Worm (Caenorhabditis elegans): Measurements from ENCODE around the gene nlp-61.

The nlp-61 gene

DNA sequence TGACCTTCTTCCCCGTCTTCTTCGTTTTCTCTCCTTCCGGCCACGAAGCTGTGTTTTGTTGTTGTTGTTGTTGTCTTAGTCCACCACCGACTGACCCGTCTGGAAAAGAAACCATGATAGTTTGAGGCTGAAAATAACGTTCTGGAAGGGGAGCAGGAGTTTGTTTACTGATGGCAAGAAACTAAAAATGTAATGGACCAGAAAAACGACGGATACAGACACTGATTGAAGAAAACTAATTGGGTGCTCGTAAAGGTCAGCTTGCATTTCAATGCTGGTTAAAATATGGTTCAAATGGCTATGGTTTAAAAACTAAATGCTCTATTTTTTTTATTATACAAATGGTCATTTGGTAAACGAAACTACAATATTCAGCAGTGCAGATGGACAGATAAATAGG, 17.9 kb downstream of the nlp-61 start, which contains the start of gene F26A10.2:
F26A10.2 (minus strand) TSS at position 101 of the 400 bp plus-strand sequence.
- TF ChIP-seq ceh-13 (GFP tag; optimal IDR thresholded peaks at IDR 0.05) (no peak), flt-1 (GFP tag; IDR thresholded peaks at IDR 0.05) (no peak), hnd-1 (tag; optimal IDR thresholded peaks at IDR 0.05) (no peak), tbx-37 (GFP tag; conservative IDR thresholded peaks at IDR 0.05) (no peak), ceh-36 (tag; optimal IDR thresholded peaks at IDR 0.05) (no peak), sea-1 (GFP tag; conservative IDR thresholded peaks at IDR 0.05) (no peak), F13C5.2 (tag; optimal IDR thresholded peaks at IDR 0.05) (no peak), ets-7 (tag; optimal IDR thresholded peaks at IDR 0.05) (no peak), ama-1 (optimal IDR thresholded peaks at IDR 0.05) (no peak), aly-1 (tag; optimal IDR thresholded peaks at IDR 0.05) (no peak), pes-1 (GFP tag; IDR thresholded peaks at IDR 0.05) (no peak), hmg-4 (GFP tag; optimal IDR thresholded peaks at IDR 0.05) (no peak), tbx-11 (GFP tag; IDR thresholded peaks at IDR 0.05) (no peak), tra-4 (tag; optimal IDR thresholded peaks at IDR 0.05) (no peak), hmbx-1 (tag; optimal IDR thresholded peaks at IDR 0.05) (no peak)

DNA sequence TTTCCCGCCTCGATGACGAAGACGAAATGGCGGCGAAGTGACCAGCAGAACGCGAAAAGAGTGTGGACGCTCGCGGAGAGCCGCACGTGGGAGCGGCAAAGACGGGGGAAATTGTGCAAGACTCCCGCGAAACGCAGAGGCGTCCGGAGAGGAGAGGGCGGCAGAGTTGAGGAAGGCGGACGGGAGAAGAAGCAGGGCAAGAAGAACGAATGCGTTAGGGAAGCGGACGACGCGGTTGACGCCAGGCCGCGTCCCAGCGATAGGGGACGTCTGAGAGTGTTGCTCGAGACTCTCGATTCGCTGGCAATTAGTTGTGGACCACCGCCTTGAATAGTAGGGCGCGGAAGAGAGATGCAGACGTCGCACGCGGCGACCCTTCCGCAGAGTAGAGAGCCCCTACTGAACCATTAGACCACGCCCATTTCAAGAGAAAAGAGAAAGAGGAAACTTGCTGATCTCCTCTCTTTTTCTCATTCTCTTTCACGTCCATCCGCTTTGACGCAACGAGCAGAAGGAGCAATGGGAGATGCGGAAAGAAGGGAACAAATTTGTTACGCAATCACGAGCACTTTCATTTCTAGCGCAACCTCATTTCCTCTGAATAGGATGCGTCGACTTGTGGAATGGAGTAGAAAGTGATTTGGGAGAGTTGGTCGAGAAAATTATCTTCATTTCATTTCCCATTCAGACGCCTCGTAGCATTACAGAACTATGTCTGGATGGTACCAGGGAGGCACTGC, 23.9 kb downstream of the nlp-61 start:
- TF ChIP-seq hmg-4 (GFP tag; optimal IDR thresholded peaks at IDR 0.05) = peak; percentile 64
- peak; percentile 49 for TF ChIP-seq aly-1 (tag; optimal IDR thresholded peaks at IDR 0.05)
- TF ChIP-seq ama-1 (optimal IDR thresholded peaks at IDR 0.05) = no peak
- TF ChIP-seq tbx-11 (GFP tag; IDR thresholded peaks at IDR 0.05) = no peak
- TF ChIP-seq tbx-37 (GFP tag; conservative IDR thresholded peaks at IDR 0.05) = 0 out of 2 replicates have a peak, but pooled peaks have one; percentile 15
- TF ChIP-seq ceh-13 (GFP tag; optimal IDR thresholded peaks at IDR 0.05) = no peak

DNA sequence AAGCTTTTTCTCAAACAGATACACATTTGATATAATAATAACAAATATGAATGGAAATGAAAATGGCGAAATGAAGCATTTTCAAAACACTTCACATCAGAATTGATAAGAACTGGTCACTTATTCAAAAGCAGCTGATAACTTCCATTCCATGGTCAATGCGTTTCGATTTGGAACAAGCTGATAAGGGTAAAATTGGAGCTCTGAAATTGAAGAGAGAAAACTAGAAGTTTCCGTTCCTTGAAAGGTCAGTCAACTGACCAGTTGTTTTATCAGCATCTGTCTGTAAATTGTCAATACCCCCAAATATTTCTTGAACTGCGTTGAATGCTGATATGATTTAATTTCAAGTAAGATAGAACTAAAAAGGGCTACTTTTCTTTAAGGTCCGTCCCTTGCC, 24.9 kb downstream of the nlp-61 start:
- TF ChIP-seq pes-1 (GFP tag; IDR thresholded peaks at IDR 0.05) (no peak), tbx-11 (GFP tag; IDR thresholded peaks at IDR 0.05) (no peak), hnd-1 (tag; optimal IDR thresholded peaks at IDR 0.05) (no peak), flt-1 (GFP tag; IDR thresholded peaks at IDR 0.05) (no peak), hmbx-1 (tag; optimal IDR thresholded peaks at IDR 0.05) (no peak), ceh-13 (GFP tag; optimal IDR thresholded peaks at IDR 0.05) (no peak), aly-1 (tag; optimal IDR thresholded peaks at IDR 0.05) (no peak), hmg-4 (GFP tag; optimal IDR thresholded peaks at IDR 0.05) (no peak)

DNA sequence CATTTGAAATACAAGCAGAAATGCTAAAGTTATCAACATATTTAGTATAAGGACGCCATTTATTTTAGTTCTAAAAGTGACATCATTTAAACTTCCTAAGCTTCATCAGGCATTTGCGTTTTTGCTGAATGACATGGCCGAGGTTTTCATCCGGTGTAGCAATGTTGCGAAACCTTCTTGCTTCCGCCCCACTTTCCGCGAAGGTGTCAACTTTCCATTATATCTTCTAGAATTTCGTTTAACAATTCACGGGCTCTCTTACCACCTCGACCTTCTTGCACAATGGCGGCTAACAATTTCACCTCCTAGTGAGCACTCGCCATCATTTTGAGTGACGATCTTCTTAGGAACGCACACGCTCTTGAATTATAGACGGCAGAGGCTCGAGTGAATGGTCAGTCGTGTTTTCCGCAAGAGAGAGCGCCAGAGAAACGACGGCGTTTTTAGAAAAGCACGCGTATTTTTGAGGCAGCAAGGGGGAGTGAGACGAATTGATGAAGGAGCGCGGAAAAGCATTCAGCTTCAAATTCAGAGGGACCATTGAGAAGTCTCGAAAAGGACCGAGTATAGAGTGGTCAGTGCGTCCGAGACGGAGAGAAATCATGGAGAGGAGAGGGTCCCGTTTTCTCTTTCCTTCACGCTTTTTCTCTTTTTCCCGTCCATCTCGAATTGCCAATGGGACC, 26.4 kb downstream of the nlp-61 start:
- TF ChIP-seq F13C5.2 (tag; optimal IDR thresholded peaks at IDR 0.05) = no peak
- TF ChIP-seq pes-1 (GFP tag; IDR thresholded peaks at IDR 0.05) = no peak
- TF ChIP-seq hmg-4 (GFP tag; optimal IDR thresholded peaks at IDR 0.05) = peak; percentile 8
- no peak for TF ChIP-seq sea-1 (GFP tag; conservative IDR thresholded peaks at IDR 0.05)
- no peak for TF ChIP-seq flt-1 (GFP tag; IDR thresholded peaks at IDR 0.05)
- no peak for TF ChIP-seq tbx-11 (GFP tag; IDR thresholded peaks at IDR 0.05)
- no peak for TF ChIP-seq hnd-1 (tag; optimal IDR thresholded peaks at IDR 0.05)
- TF ChIP-seq ets-7 (tag; optimal IDR thresholded peaks at IDR 0.05) = no peak

DNA sequence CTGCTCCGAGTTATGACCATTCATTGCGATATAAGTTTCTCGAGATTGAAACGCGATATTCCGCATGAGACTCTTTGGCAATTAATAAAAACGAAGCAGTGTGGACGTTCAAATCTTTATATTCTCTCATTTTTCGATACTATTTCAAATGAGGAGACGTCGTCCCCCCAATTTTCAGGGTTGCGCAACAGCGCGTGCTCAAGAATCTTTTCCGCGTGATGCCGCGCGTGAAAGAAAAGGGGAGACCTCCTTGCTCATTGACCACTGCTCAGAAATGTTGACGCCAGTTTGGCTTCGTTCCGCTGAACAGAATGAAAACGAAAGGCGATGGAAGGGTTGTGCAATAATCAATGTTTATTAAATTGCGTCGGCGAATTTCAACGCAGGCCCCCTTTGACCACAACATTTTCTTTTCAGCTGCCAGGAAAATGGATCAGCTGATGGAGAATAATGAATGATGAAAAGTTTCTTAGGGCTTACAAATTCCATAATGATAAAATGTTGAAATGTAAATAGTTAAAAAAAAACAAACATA, 28.1 kb downstream of the nlp-61 start:
- TF ChIP-seq tbx-37 (GFP tag; conservative IDR thresholded peaks at IDR 0.05) = no peak
- TF ChIP-seq aly-1 (tag; optimal IDR thresholded peaks at IDR 0.05) = no peak
- no peak for TF ChIP-seq scrt-1 (GFP tag; IDR thresholded peaks at IDR 0.05)
- peak; percentile 25 for TF ChIP-seq hmg-4 (GFP tag; optimal IDR thresholded peaks at IDR 0.05)

DNA sequence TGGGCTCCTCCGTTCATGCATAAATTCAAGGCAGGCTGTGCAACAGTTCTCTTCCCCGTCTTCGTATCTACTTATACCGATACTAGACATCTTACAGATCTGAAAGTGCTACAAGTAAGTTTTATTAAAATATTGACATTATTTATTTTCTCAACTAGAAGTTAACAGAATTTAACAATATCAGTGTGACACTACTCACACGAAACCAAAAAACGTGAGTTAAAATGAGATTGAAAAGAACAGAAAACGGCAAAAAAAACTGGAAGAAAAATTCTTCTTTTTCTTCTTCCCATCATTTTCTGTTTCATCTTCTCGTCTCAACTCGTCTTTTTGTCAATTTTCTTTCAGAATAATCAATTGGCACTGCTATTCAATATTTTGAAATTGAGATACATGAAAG, 29.4 kb downstream of the nlp-61 start, which contains the start of gene F27D9.12:
F27D9.12 (minus strand) TSS at position 101 of the 400 bp plus-strand sequence.
- TF ChIP-seq tbx-37 (GFP tag; conservative IDR thresholded peaks at IDR 0.05) = no peak
- TF ChIP-seq flt-1 (GFP tag; IDR thresholded peaks at IDR 0.05) = no peak
- TF ChIP-seq hmbx-1 (tag; optimal IDR thresholded peaks at IDR 0.05) = no peak
- no peak for TF ChIP-seq ets-7 (tag; optimal IDR thresholded peaks at IDR 0.05)
- no peak for TF ChIP-seq F13C5.2 (tag; optimal IDR thresholded peaks at IDR 0.05)
- no peak for TF ChIP-seq tbx-11 (GFP tag; IDR thresholded peaks at IDR 0.05)
- no peak for TF ChIP-seq ama-1 (optimal IDR thresholded peaks at IDR 0.05)
- no peak for TF ChIP-seq aly-1 (tag; optimal IDR thresholded peaks at IDR 0.05)
- no peak for TF ChIP-seq hnd-1 (tag; optimal IDR thresholded peaks at IDR 0.05)
- TF ChIP-seq ceh-36 (tag; optimal IDR thresholded peaks at IDR 0.05) = no peak
- TF ChIP-seq B0310.2 (tag; optimal IDR thresholded peaks at IDR 0.05) = no peak
- TF ChIP-seq hmg-4 (GFP tag; optimal IDR thresholded peaks at IDR 0.05) = no peak

DNA sequence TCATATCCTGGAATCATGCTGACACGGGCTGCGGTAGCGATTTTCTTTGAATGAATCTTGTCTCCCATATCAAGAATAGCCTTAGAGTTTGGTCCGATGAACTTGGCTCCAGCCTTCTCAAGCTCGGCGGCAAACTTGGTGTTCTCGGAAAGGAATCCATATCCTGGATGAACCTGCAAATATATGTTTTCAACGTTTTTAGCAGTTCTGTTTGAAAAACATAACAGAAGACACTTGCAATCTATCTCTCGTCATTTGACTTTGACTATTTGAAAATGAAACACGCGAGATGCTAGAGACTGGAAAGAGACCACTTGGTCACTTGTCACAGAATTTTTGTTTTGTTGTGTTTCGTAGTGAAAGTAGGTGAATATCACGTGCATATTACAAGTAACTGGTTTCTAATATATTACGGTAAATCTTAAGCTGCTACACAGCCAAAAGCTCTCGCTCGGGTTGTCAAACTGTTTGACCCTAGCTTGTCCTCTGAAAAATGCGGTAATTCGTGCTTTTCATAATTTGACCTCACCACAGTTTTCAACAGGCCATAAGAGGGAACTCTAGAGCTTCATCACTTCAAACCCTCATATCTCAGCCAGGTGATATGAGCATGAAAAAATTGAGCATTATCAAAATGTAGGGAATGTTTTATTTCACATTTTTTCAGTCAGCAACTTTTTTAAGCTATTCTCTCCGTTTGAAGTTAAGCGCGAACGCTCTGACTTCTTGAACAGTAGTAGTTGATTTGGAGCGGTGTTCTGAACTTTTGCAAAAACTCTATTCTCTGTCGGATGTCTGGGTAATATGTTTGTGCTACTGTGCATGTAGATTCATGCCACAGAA, 32.4 kb downstream of the nlp-61 start:
- TF ChIP-seq tra-4 (tag; optimal IDR thresholded peaks at IDR 0.05) (no peak), hmg-4 (GFP tag; optimal IDR thresholded peaks at IDR 0.05) (no peak), F13C5.2 (tag; optimal IDR thresholded peaks at IDR 0.05) (no peak), hmbx-1 (tag; optimal IDR thresholded peaks at IDR 0.05) (no peak), ama-1 (optimal IDR thresholded peaks at IDR 0.05) (no peak), ceh-13 (GFP tag; optimal IDR thresholded peaks at IDR 0.05) (no peak), tbx-37 (GFP tag; conservative IDR thresholded peaks at IDR 0.05) (no peak), flt-1 (GFP tag; IDR thresholded peaks at IDR 0.05) (no peak), aly-1 (tag; optimal IDR thresholded peaks at IDR 0.05) (no peak), ets-7 (tag; optimal IDR thresholded peaks at IDR 0.05) (no peak), ceh-36 (tag; optimal IDR thresholded peaks at IDR 0.05) (no peak), sea-1 (GFP tag; conservative IDR thresholded peaks at IDR 0.05) (no peak), B0310.2 (tag; optimal IDR thresholded peaks at IDR 0.05) (no peak), hnd-1 (tag; optimal IDR thresholded peaks at IDR 0.05) (no peak), scrt-1 (GFP tag; IDR thresholded peaks at IDR 0.05) (no peak), tbx-11 (GFP tag; IDR thresholded peaks at IDR 0.05) (no peak), pes-1 (GFP tag; IDR thresholded peaks at IDR 0.05) (no peak)

All from whole organism, early embryonic.